Fruit fly (Drosophila melanogaster) whole organism, embryonic: ENCODE measurements around the gene Stat92E.

Experiments used
- Bteb2 ChIP-seq: fragments of 200-800 bp; sonication (Bioruptor generic); optimal IDR thresholded peaks from 2 replicates; lab custom pipeline; 2016; ENCODE audit warnings: missing biosample characterization, missing genetic modification characterization
- CG11398 ChIP-seq: fragments of 200-800 bp; sonication (Bioruptor generic); optimal IDR thresholded peaks from 2 replicates; lab custom pipeline; 2016; ENCODE audit warnings: missing biosample characterization, missing genetic modification characterization
- CG12219 ChIP-seq: fragments of 200-800 bp; sonication (Bioruptor generic); optimal IDR thresholded peaks from 3 replicates; lab custom pipeline; 2018; ENCODE audit warnings: missing biosample characterization, mild to moderate bottlenecking, missing genetic modification characterization
- CG14710 ChIP-seq: fragments of 200-800 bp; sonication (Bioruptor generic); optimal IDR thresholded peaks from 3 replicates; lab custom pipeline; 2019; ENCODE audit warnings: missing biosample characterization, mild to moderate bottlenecking, missing genetic modification characterization, moderate library complexity
- CG15514 ChIP-seq: fragments of 200-800 bp; sonication (Bioruptor generic); optimal IDR thresholded peaks from 3 replicates; lab custom pipeline; 2017; ENCODE audit warnings: missing biosample characterization, missing genetic modification characterization, mild to moderate bottlenecking, moderate library complexity, missing genetic modification reagents
- CG15601 ChIP-seq: fragments of 200-800 bp; sonication (Bioruptor generic); optimal IDR thresholded peaks from 3 replicates; lab custom pipeline; 2019; ENCODE audit warnings: missing biosample characterization, mild to moderate bottlenecking, missing genetic modification characterization, moderate library complexity
- CG17361 ChIP-seq: fragments of 200-800 bp; sonication (Bioruptor generic); IDR thresholded peaks from 3 replicates; pipeline ENCODE4 v1.3.6; 2022; ENCODE audit warnings: missing biosample characterization, missing genetic modification characterization
- CG2889 ChIP-seq: fragments of 200-800 bp; sonication (Bioruptor generic); IDR thresholded peaks from 3 replicates; pipeline ENCODE4 v1.3.6; 2022; ENCODE audit warnings: missing biosample characterization, missing genetic modification characterization
- CG34224 ChIP-seq: fragments of 200-800 bp; sonication (Bioruptor generic); IDR thresholded peaks from 3 replicates; pipeline ENCODE4 v1.3.6; 2022; ENCODE audit warnings: missing biosample characterization, missing genetic modification characterization; ENCODE audit not compliant: partially characterized antibody
- CG3847 ChIP-seq: fragments of 200-800 bp; sonication (Bioruptor generic); IDR thresholded peaks from 2 replicates; pipeline ENCODE4 v1.3.6; 2022; ENCODE audit warnings: missing biosample characterization, missing genetic modification characterization
- CG4424 ChIP-seq: fragments of 200-800 bp; sonication (Bioruptor generic); optimal IDR thresholded peaks from 3 replicates; lab custom pipeline; 2016; ENCODE audit warnings: missing biosample characterization, missing genetic modification characterization
- CG6765 ChIP-seq: fragments of 200-800 bp; sonication (Bioruptor generic); optimal IDR thresholded peaks from 3 replicates; lab custom pipeline; 2017; ENCODE audit warnings: missing biosample characterization, mild to moderate bottlenecking, missing genetic modification characterization
- CG8290 ChIP-seq, 3 experiments: fragments of 200-800 bp; sonication (Bioruptor generic); optimal IDR thresholded peaks; 2 replicates each; lab custom pipeline; 2016 to 2019; ENCODE audit warnings: missing biosample characterization in 3 of 3, missing genetic modification characterization in 3 of 3, mild to moderate bottlenecking in 2 of 3, moderate library complexity in 1 of 3
- CG8388 ChIP-seq: fragments of 200-800 bp; sonication (Bioruptor generic); optimal IDR thresholded peaks from 2 replicates; lab custom pipeline; 2019; ENCODE audit warnings: missing biosample characterization, mild to moderate bottlenecking, missing genetic modification characterization, moderate library complexity
- CG8944 ChIP-seq: fragments of 200-800 bp; sonication (Bioruptor generic); optimal IDR thresholded peaks from 3 replicates; lab custom pipeline; 2016; ENCODE audit warnings: missing biosample characterization, missing genetic modification characterization
- CG9437 ChIP-seq: fragments of 200-800 bp; sonication (Bioruptor generic); optimal IDR thresholded peaks from 2 replicates; lab custom pipeline; 2018; ENCODE audit warnings: missing biosample characterization, mild to moderate bottlenecking, missing genetic modification characterization
- CG9797 ChIP-seq: fragments of 200-800 bp; sonication (Bioruptor generic); optimal IDR thresholded peaks from 3 replicates; lab custom pipeline; 2018; ENCODE audit warnings: missing biosample characterization, mild to moderate bottlenecking, missing genetic modification characterization
- CkIIα-i1 ChIP-seq: fragments of 200-800 bp; sonication (Bioruptor generic); IDR thresholded peaks from 2 replicates; pipeline ENCODE4 v1.3.6; 2022; ENCODE audit warnings: missing biosample characterization, missing genetic modification characterization
- Dfd ChIP-seq, 2 experiments: fragments of >200 bp; optimal IDR thresholded peaks; 2 replicates each; lab custom pipeline; 2017; ENCODE audit warnings: missing biosample characterization in 2 of 2, missing genetic modification characterization in 2 of 2
- Dip2 ChIP-seq: fragments of 200-800 bp; sonication (Bioruptor generic); IDR thresholded peaks from 2 replicates; pipeline ENCODE4 v1.3.6; 2022; ENCODE audit warnings: missing biosample characterization, missing genetic modification characterization
- Drgx ChIP-seq: fragments of 200-800 bp; sonication (Bioruptor generic); IDR thresholded peaks from 2 replicates; pipeline ENCODE4 v1.3.6; 2022; ENCODE audit warnings: missing biosample characterization, missing genetic modification characterization
- Elba2 ChIP-seq: fragments of 200-800 bp; sonication (Bioruptor generic); optimal IDR thresholded peaks from 3 replicates; lab custom pipeline; 2016; ENCODE audit warnings: missing biosample characterization, missing genetic modification characterization
- GATAe ChIP-seq: fragments of 200-800 bp; sonication (Bioruptor generic); conservative IDR thresholded peaks from 2 replicates; pipeline ENCODE4 v1.3.6; 2022; ENCODE audit warnings: missing biosample characterization, missing genetic modification characterization
- Gug ChIP-seq: fragments of 200-800 bp; sonication (Bioruptor generic); IDR thresholded peaks from 4 replicates; pipeline ENCODE4 v1.3.6; 2022; ENCODE audit warnings: missing biosample characterization, missing genetic modification characterization
- Hey ChIP-seq: fragments of 200-800 bp; sonication (Bioruptor generic); optimal IDR thresholded peaks from 3 replicates; lab custom pipeline; 2018; ENCODE audit warnings: missing biosample characterization, mild to moderate bottlenecking, missing genetic modification characterization
- Lim3 ChIP-seq: fragments of 200-800 bp; sonication (Bioruptor generic); IDR thresholded peaks from 2 replicates; pipeline ENCODE4 v1.3.6; 2022; ENCODE audit warnings: missing biosample characterization, missing genetic modification characterization
- Meics ChIP-seq: fragments of 200-800 bp; sonication (Bioruptor generic); optimal IDR thresholded peaks from 2 replicates; lab custom pipeline; 2017; ENCODE audit warnings: missing biosample characterization, mild to moderate bottlenecking, missing genetic modification characterization
- NfI ChIP-seq: fragments of 200-800 bp; sonication (Bioruptor generic); optimal IDR thresholded peaks from 3 replicates; lab custom pipeline; 2018; ENCODE audit warnings: missing biosample characterization, mild to moderate bottlenecking, missing genetic modification characterization, moderate library complexity
- Oaz ChIP-seq: fragments of 200-800 bp; sonication (Bioruptor generic); IDR thresholded peaks from 2 replicates; pipeline ENCODE4 v1.3.6; 2022; ENCODE audit warnings: missing biosample characterization, missing genetic modification characterization
- Opbp ChIP-seq: fragments of 200-800 bp; sonication (Bioruptor generic); IDR thresholded peaks from 3 replicates; pipeline ENCODE4 v1.3.6; 2022; ENCODE audit warnings: missing biosample characterization, missing genetic modification characterization; ENCODE audit not compliant: partially characterized antibody
- az2 ChIP-seq: fragments of 200-800 bp; sonication (Bioruptor generic); optimal IDR thresholded peaks from 3 replicates; lab custom pipeline; 2016; ENCODE audit warnings: missing biosample characterization, missing genetic modification characterization
- bbx ChIP-seq: fragments of 200-800 bp; sonication (Bioruptor generic); IDR thresholded peaks from 2 replicates; pipeline ENCODE4 v1.3.6; 2022; ENCODE audit warnings: missing biosample characterization, missing genetic modification characterization; ENCODE audit not compliant: partially characterized antibody
- chif ChIP-seq, 2 experiments: fragments of 200-800 bp; sonication (Bioruptor generic); optimal IDR thresholded peaks; 3 replicates each; lab custom pipeline; 2016; ENCODE audit warnings: missing biosample characterization in 2 of 2, missing genetic modification characterization in 2 of 2
- crc ChIP-seq: fragments of 200-800 bp; sonication (Bioruptor generic); optimal IDR thresholded peaks from 2 replicates; lab custom pipeline; 2016; ENCODE audit warnings: missing biosample characterization, missing genetic modification characterization
- dysf ChIP-seq: fragments of 200-800 bp; sonication (Bioruptor generic); IDR thresholded peaks from 3 replicates; pipeline ENCODE4 v1.3.6; 2022; ENCODE audit warnings: missing biosample characterization, missing genetic modification characterization
- gcm2 ChIP-seq: fragments of 200-800 bp; sonication (Bioruptor generic); optimal IDR thresholded peaks from 2 replicates; lab custom pipeline; 2016; ENCODE audit warnings: missing biosample characterization, missing genetic modification characterization
- gsb ChIP-seq: fragments of 200-800 bp; sonication (Bioruptor generic); IDR thresholded peaks from 2 replicates; pipeline ENCODE4 v1.3.6; 2022; ENCODE audit warnings: missing biosample characterization, missing genetic modification characterization
- hkb ChIP-seq, 2 experiments: fragments of 200-800 bp in 1 of 2; fragments of >200 bp in 1 of 2; sonication (Bioruptor generic) in 1 of 2; IDR thresholded peaks in 1 of 2; optimal IDR thresholded peaks in 1 of 2; 2 replicates each; pipeline versions ENCODE4 v1.3.6 to Lab custom; 2017 to 2022; ENCODE audit warnings: missing biosample characterization in 1 of 2, missing genetic modification characterization in 1 of 2
- kah ChIP-seq: fragments of 200-800 bp; sonication (Bioruptor generic); optimal IDR thresholded peaks from 2 replicates; lab custom pipeline; 2018; ENCODE audit warnings: missing biosample characterization, mild to moderate bottlenecking, missing genetic modification characterization
- ken ChIP-seq: fragments of 200-800 bp; sonication (Bioruptor generic); IDR thresholded peaks from 3 replicates; pipeline ENCODE4 v1.3.6; 2022; ENCODE audit warnings: missing biosample characterization, missing genetic modification characterization
- kni ChIP-seq: fragments of 200-800 bp; sonication (Bioruptor generic); optimal IDR thresholded peaks from 3 replicates; lab custom pipeline; 2017; ENCODE audit warnings: mild to moderate bottlenecking, missing biosample characterization, missing genetic modification reagents, missing genetic modification characterization
- prd ChIP-seq, 3 experiments: fragments of >200 bp in 2 of 3; fragments of 200-800 bp in 1 of 3; sonication (Bioruptor generic) in 1 of 3; optimal IDR thresholded peaks in 2 of 3; IDR thresholded peaks in 1 of 3; 2 replicates in 2 of 3; 3 replicates in 1 of 3; pipeline versions ENCODE4 v1.3.6 to Lab custom; 2017 to 2022; ENCODE audit warnings: missing biosample characterization in 1 of 3, missing genetic modification characterization in 1 of 3
- pros ChIP-seq: fragments of 200-800 bp; sonication (Bioruptor generic); optimal IDR thresholded peaks from 3 replicates; lab custom pipeline; 2019; ENCODE audit warnings: missing biosample characterization, mild to moderate bottlenecking, missing genetic modification characterization, moderate library complexity
- repo ChIP-seq: fragments of 200-800 bp; sonication (Bioruptor generic); optimal IDR thresholded peaks from 2 replicates; lab custom pipeline; 2016; ENCODE audit warnings: missing biosample characterization, missing genetic modification characterization
- sd ChIP-seq: fragments of 200-800 bp; sonication (Bioruptor generic); optimal IDR thresholded peaks from 3 replicates; lab custom pipeline; 2018; ENCODE audit warnings: missing biosample characterization, mild to moderate bottlenecking, missing genetic modification characterization, moderate library complexity
- shn ChIP-seq: fragments of 200-800 bp; sonication (Bioruptor generic); optimal IDR thresholded peaks from 3 replicates; lab custom pipeline; 2016; ENCODE audit warnings: missing biosample characterization, missing genetic modification characterization
- slp2 ChIP-seq: fragments of 200-800 bp; sonication (Bioruptor generic); optimal IDR thresholded peaks from 2 replicates; lab custom pipeline; 2016; ENCODE audit warnings: missing biosample characterization, missing genetic modification characterization
- vvl ChIP-seq: fragments of 200-800 bp; sonication (Bioruptor generic); IDR thresholded peaks from 2 replicates; pipeline ENCODE4 v1.3.6; 2022; ENCODE audit warnings: missing biosample characterization, missing genetic modification characterization
- z ChIP-seq: fragments of 200-800 bp; sonication (Bioruptor generic); IDR thresholded peaks from 3 replicates; pipeline ENCODE4 v1.3.6; 2022; ENCODE audit warnings: missing biosample characterization, missing genetic modification characterization
- zfh2 ChIP-seq: fragments of 200-800 bp; sonication (Bioruptor generic); optimal IDR thresholded peaks from 2 replicates; lab custom pipeline; 2016; ENCODE audit warnings: missing biosample characterization, missing genetic modification characterization

The Stat92E gene

dm6 chr3R:20555023-20555422, 2.9 kb upstream of the Stat92E start (continued):
- TF ChIP-seq vvl (GFP tag; lab: Robert Waterston, UW): peak; percentile 87
- no peak for TF ChIP-seq az2 (GFP tag; lab: Kevin White, UChicago)
- TF ChIP-seq CG15514 (GFP tag; lab: Kevin White, UChicago): peak; percentile 43
- 0 out of 2 replicates have a peak, but pooled peaks have one; percentile 11 for TF ChIP-seq bbx (GFP tag; lab: Robert Waterston, UW)
- no peak for TF ChIP-seq Elba2 (GFP tag; lab: Kevin White, UChicago)
- peak; percentile 82 for TF ChIP-seq CG17361
- TF ChIP-seq CG9797 (GFP tag; lab: Kevin White, UChicago): no peak
- TF ChIP-seq prd (optimal IDR thresholded peaks at IDR 0.05; lab: Kevin White, UChicago): no peak
- TF ChIP-seq prd (GFP tag; IDR thresholded peaks at IDR 0.05; lab: Robert Waterston, UW): peak; percentile 64; the same call in 2 of the 3 replicates
- no peak for TF ChIP-seq Hey (tag; lab: Kevin White, UChicago)
- TF ChIP-seq CG4424: peak; percentile 47
- TF ChIP-seq slp2 (GFP tag; lab: Kevin White, UChicago): no peak
- no peak for TF ChIP-seq z
- TF ChIP-seq kni: no peak
- peak; percentile 15 for TF ChIP-seq CG8388 (GFP tag; lab: Kevin White, UChicago)
- no peak for TF ChIP-seq CG3847
- no peak for TF ChIP-seq CG9437 (GFP tag; lab: Kevin White, UChicago)
- TF ChIP-seq CG11398 (GFP tag; lab: Kevin White, UChicago): no peak
- TF ChIP-seq CG34224 (GFP tag; lab: Robert Waterston, UW): no peak
- TF ChIP-seq Bteb2 (GFP tag; lab: Kevin White, UChicago): no peak
- peak; percentile 13 for TF ChIP-seq zfh2
- TF ChIP-seq kah: peak; percentile 9
- no peak for TF ChIP-seq pros (GFP tag; lab: Kevin White, UChicago)
- no peak for TF ChIP-seq Oaz (GFP tag; lab: Robert Waterston, UW)
- no peak for TF ChIP-seq Gug
- TF ChIP-seq gsb (GFP tag; lab: Robert Waterston, UW): 0 out of 2 replicates have a peak, but pooled peaks have one; percentile 21
- 0 out of 2 replicates have a peak, but pooled peaks have one; percentile 14 for TF ChIP-seq GATAe (GFP tag; lab: Robert Waterston, UW)
- TF ChIP-seq CG14710: no peak
- no peak for TF ChIP-seq Dfd (GFP tag; optimal IDR thresholded peaks at IDR 0.05; lab: Kevin White, UChicago)
- TF ChIP-seq shn (GFP tag; lab: Kevin White, UChicago): no peak
- no peak for TF ChIP-seq sd (tag; lab: Kevin White, UChicago)
- TF ChIP-seq dysf: peak; percentile 73
- no peak for TF ChIP-seq hkb (optimal IDR thresholded peaks at IDR 0.05; lab: Kevin White, UChicago)
- TF ChIP-seq hkb (GFP tag; IDR thresholded peaks at IDR 0.05; lab: Robert Waterston, UW): peak; percentile 76
- TF ChIP-seq gcm2 (GFP tag; lab: Kevin White, UChicago): no peak
- no peak for TF ChIP-seq Dip2
- TF ChIP-seq Lim3 (GFP tag; lab: Robert Waterston, UW): no peak
- no peak for TF ChIP-seq ken (GFP tag; lab: Robert Waterston, UW)
- peak; percentile 72 for TF ChIP-seq CG6765 (GFP tag; lab: Kevin White, UChicago)
- TF ChIP-seq Meics (GFP tag; lab: Kevin White, UChicago): peak; percentile 14
- TF ChIP-seq repo: no peak
- TF ChIP-seq CG8290 (GFP tag; optimal IDR thresholded peaks at IDR 0.05; lab: Kevin White, UChicago): no peak
- TF ChIP-seq CG8290 (tag; optimal IDR thresholded peaks at IDR 0.05; lab: Kevin White, UChicago): no peak
- peak; percentile 33; the same call in 1 of the 2 replicates for TF ChIP-seq Drgx (GFP tag; lab: Robert Waterston, UW)
- no peak for TF ChIP-seq crc
- TF ChIP-seq Opbp (GFP tag; lab: Robert Waterston, UW): no peak
- no peak for TF ChIP-seq chif (GFP tag; optimal IDR thresholded peaks at IDR 0.05; lab: Kevin White, UChicago)
- TF ChIP-seq CG2889: no peak
- no peak for TF ChIP-seq CG8944 (GFP tag; lab: Kevin White, UChicago)
- no peak for TF ChIP-seq CkIIα-i1 (GFP tag; lab: Robert Waterston, UW)
- TF ChIP-seq NfI (GFP tag; lab: Kevin White, UChicago): peak; percentile 2
- no peak for TF ChIP-seq CG15601
- no peak for TF ChIP-seq CG12219 (GFP tag; lab: Kevin White, UChicago)
